Fruit fly (Drosophila melanogaster) whole organism, embryonic: ENCODE measurements around the gene SmydA-9.

Source experiments
- Asciz ChIP-seq: fragments of 200-800 bp; sonication (Bioruptor generic); optimal IDR thresholded peaks from 2 replicates; lab custom pipeline; 2017; ENCODE audit warnings: missing biosample characterization, mild to moderate bottlenecking, missing genetic modification characterization, missing genetic modification reagents
- CG10366 ChIP-seq: fragments of 200-800 bp; sonication (Bioruptor generic); IDR thresholded peaks from 2 replicates; pipeline ENCODE4 v1.3.6; 2022; ENCODE audit warnings: missing biosample characterization, missing genetic modification characterization
- CG10431 ChIP-seq: fragments of 200-800 bp; sonication (Bioruptor generic); optimal IDR thresholded peaks from 3 replicates; lab custom pipeline; 2018; ENCODE audit warnings: missing biosample characterization, mild to moderate bottlenecking, missing genetic modification characterization
- CG10654 ChIP-seq: fragments of 200-800 bp; sonication (Bioruptor generic); optimal IDR thresholded peaks from 2 replicates; lab custom pipeline; 2016; ENCODE audit warnings: missing biosample characterization, missing genetic modification characterization
- CG12071 ChIP-seq: fragments of 200-800 bp; sonication (Bioruptor generic); optimal IDR thresholded peaks from 3 replicates; lab custom pipeline; 2018; ENCODE audit warnings: missing biosample characterization, mild to moderate bottlenecking, missing genetic modification characterization
- CG12942 ChIP-seq: fragments of 200-800 bp; sonication (Bioruptor generic); optimal IDR thresholded peaks from 3 replicates; lab custom pipeline; 2016; ENCODE audit warnings: missing biosample characterization, missing genetic modification characterization
- CG13424 ChIP-seq: fragments of 200-800 bp; sonication (Bioruptor generic); optimal IDR thresholded peaks from 2 replicates; lab custom pipeline; 2019; ENCODE audit warnings: missing biosample characterization, mild to moderate bottlenecking, missing genetic modification characterization, moderate library complexity
- CG13894 ChIP-seq: fragments of 200-800 bp; sonication (Bioruptor generic); optimal IDR thresholded peaks from 3 replicates; lab custom pipeline; 2018; ENCODE audit warnings: missing biosample characterization, mild to moderate bottlenecking, missing genetic modification characterization, moderate library complexity
- CG14860 ChIP-seq: fragments of 200-800 bp; sonication (Bioruptor generic); IDR thresholded peaks from 3 replicates; pipeline ENCODE4 v1.3.6; 2022; ENCODE audit warnings: missing biosample characterization, missing genetic modification characterization; ENCODE audit not compliant: partially characterized antibody
- CG1602 ChIP-seq: fragments of 200-800 bp; sonication (Bioruptor generic); optimal IDR thresholded peaks from 3 replicates; lab custom pipeline; 2016; ENCODE audit warnings: missing biosample characterization, missing genetic modification characterization
- CG18476 ChIP-seq: fragments of 200-800 bp; sonication (Bioruptor generic); optimal IDR thresholded peaks from 2 replicates; lab custom pipeline; 2016; ENCODE audit warnings: missing biosample characterization, mild to moderate bottlenecking, missing genetic modification characterization
- CG18764 ChIP-seq: fragments of 200-800 bp; sonication (Bioruptor generic); optimal IDR thresholded peaks from 3 replicates; lab custom pipeline; 2016; ENCODE audit warnings: missing biosample characterization, missing genetic modification characterization
- CG2712 ChIP-seq: fragments of 200-800 bp; optimal IDR thresholded peaks from 3 replicates; lab custom pipeline; 2019; ENCODE audit warnings: missing biosample characterization, mild to moderate bottlenecking, missing genetic modification characterization, moderate library complexity
- CG32532 ChIP-seq: fragments of 200-800 bp; sonication (Bioruptor generic); IDR thresholded peaks from 2 replicates; pipeline ENCODE4 v1.3.6; 2022; ENCODE audit warnings: missing biosample characterization, missing genetic modification characterization
- CG4328 ChIP-seq: fragments of 200-800 bp; sonication (Bioruptor generic); optimal IDR thresholded peaks from 3 replicates; lab custom pipeline; 2017; ENCODE audit warnings: missing biosample characterization, missing genetic modification reagents, missing genetic modification characterization
- CG43689 ChIP-seq: fragments of 200-800 bp; sonication (Bioruptor generic); IDR thresholded peaks from 2 replicates; pipeline ENCODE4 v1.3.6; 2022; ENCODE audit warnings: missing biosample characterization, missing genetic modification characterization
- CG5953 ChIP-seq: fragments of 200-800 bp; sonication (Bioruptor generic); IDR thresholded peaks from 2 replicates; pipeline ENCODE4 v1.3.6; 2022; ENCODE audit warnings: missing biosample characterization, missing genetic modification characterization
- CG6683 ChIP-seq: fragments of 200-800 bp; sonication (Bioruptor generic); optimal IDR thresholded peaks from 2 replicates; lab custom pipeline; 2017; ENCODE audit warnings: missing biosample characterization, mild to moderate bottlenecking, missing genetic modification characterization, missing genetic modification reagents
- CG7556 ChIP-seq: fragments of 200-800 bp; sonication (Bioruptor generic); optimal IDR thresholded peaks from 2 replicates; lab custom pipeline; 2017; ENCODE audit warnings: missing biosample characterization, mild to moderate bottlenecking, missing genetic modification characterization
- CG8089 ChIP-seq: fragments of 200-800 bp; sonication (Bioruptor generic); optimal IDR thresholded peaks from 3 replicates; lab custom pipeline; 2016; ENCODE audit warnings: missing biosample characterization, missing genetic modification characterization
- CoRest ChIP-seq: fragments of 200-800 bp; sonication (Bioruptor generic); optimal IDR thresholded peaks from 3 replicates; lab custom pipeline; 2018; ENCODE audit warnings: missing biosample characterization, mild to moderate bottlenecking, missing genetic modification characterization, moderate library complexity
- H15 ChIP-seq: fragments of 200-800 bp; sonication (Bioruptor generic); IDR thresholded peaks from 3 replicates; pipeline ENCODE4 v1.3.6; 2022; ENCODE audit warnings: missing biosample characterization, missing genetic modification characterization
- H2.0 ChIP-seq: fragments of 200-800 bp; sonication (Bioruptor generic); IDR thresholded peaks from 2 replicates; pipeline ENCODE4 v1.3.6; 2022; ENCODE audit warnings: missing biosample characterization, missing genetic modification characterization
- HHEX ChIP-seq: fragments of 200-800 bp; sonication (Bioruptor generic); optimal IDR thresholded peaks from 3 replicates; lab custom pipeline; 2017; ENCODE audit warnings: missing biosample characterization, mild to moderate bottlenecking, missing genetic modification characterization, missing genetic modification reagents
- HLHmδ ChIP-seq: fragments of 200-800 bp; sonication (Bioruptor generic); optimal IDR thresholded peaks from 2 replicates; lab custom pipeline; 2018; ENCODE audit warnings: missing biosample characterization, mild to moderate bottlenecking, missing genetic modification characterization, moderate library complexity
- Hand ChIP-seq: fragments of 200-800 bp; sonication (Bioruptor generic); optimal IDR thresholded peaks from 2 replicates; lab custom pipeline; 2017; ENCODE audit warnings: mild to moderate bottlenecking, missing biosample characterization, missing genetic modification reagents, missing genetic modification characterization
- Hr3 ChIP-seq: fragments of 200-800 bp; sonication (Bioruptor generic); optimal IDR thresholded peaks from 3 replicates; lab custom pipeline; 2016; ENCODE audit warnings: missing biosample characterization, missing genetic modification characterization
- MTF-1 ChIP-seq: fragments of 200-800 bp; sonication (Bioruptor generic); optimal IDR thresholded peaks from 2 replicates; lab custom pipeline; 2018; ENCODE audit warnings: missing biosample characterization, mild to moderate bottlenecking, missing genetic modification characterization, borderline replicate concordance
- NC2β ChIP-seq: fragments of 200-800 bp; sonication (Bioruptor generic); optimal IDR thresholded peaks from 2 replicates; lab custom pipeline; 2016; ENCODE audit warnings: missing biosample characterization, missing genetic modification characterization
- NfI ChIP-seq: fragments of 200-800 bp; sonication (Bioruptor generic); optimal IDR thresholded peaks from 3 replicates; lab custom pipeline; 2018; ENCODE audit warnings: missing biosample characterization, mild to moderate bottlenecking, missing genetic modification characterization, moderate library complexity
- Pdp1 ChIP-seq, 2 experiments: fragments of 200-800 bp; sonication (Bioruptor generic); optimal IDR thresholded peaks; 3 replicates each; lab custom pipeline; 2016; ENCODE audit warnings: missing biosample characterization in 2 of 2, missing genetic modification characterization in 2 of 2, mild to moderate bottlenecking in 1 of 2, moderate library complexity in 1 of 2
- Sox100B ChIP-seq: fragments of 200-800 bp; sonication (Bioruptor generic); optimal IDR thresholded peaks from 3 replicates; lab custom pipeline; 2018; ENCODE audit warnings: missing biosample characterization, mild to moderate bottlenecking, missing genetic modification characterization
- Spps ChIP-seq: fragments of 200-800 bp; sonication (Bioruptor generic); optimal IDR thresholded peaks from 2 replicates; lab custom pipeline; 2018; ENCODE audit warnings: missing biosample characterization, mild to moderate bottlenecking, missing genetic modification characterization
- al ChIP-seq: fragments of 200-800 bp; sonication (Bioruptor generic); IDR thresholded peaks from 2 replicates; pipeline ENCODE4 v1.3.6; 2022; ENCODE audit warnings: missing biosample characterization, missing genetic modification characterization
- aop ChIP-seq: fragments of 200-800 bp; sonication (Bioruptor generic); IDR thresholded peaks from 2 replicates; pipeline ENCODE4 v1.3.6; 2022; ENCODE audit warnings: missing biosample characterization, missing genetic modification characterization
- ash1 ChIP-seq: fragments of 200-800 bp; sonication (Bioruptor generic); optimal IDR thresholded peaks from 2 replicates; lab custom pipeline; 2018; ENCODE audit warnings: missing biosample characterization, mild to moderate bottlenecking, missing genetic modification characterization
- bigmax ChIP-seq: fragments of 200-800 bp; sonication (Bioruptor generic); optimal IDR thresholded peaks from 2 replicates; lab custom pipeline; 2018; ENCODE audit warnings: missing biosample characterization, mild to moderate bottlenecking, missing genetic modification characterization
- bsh ChIP-seq, 2 experiments: fragments of 200-800 bp; sonication (Bioruptor generic); optimal IDR thresholded peaks; 2 replicates each; lab custom pipeline; 2017 to 2018; ENCODE audit warnings: mild to moderate bottlenecking in 2 of 2, missing biosample characterization in 2 of 2, missing genetic modification characterization in 2 of 2, moderate library complexity in 1 of 2
- cwo ChIP-seq: fragments of 200-800 bp; sonication (Bioruptor generic); optimal IDR thresholded peaks from 3 replicates; lab custom pipeline; 2017; ENCODE audit warnings: missing biosample characterization, missing genetic modification characterization, mild to moderate bottlenecking, moderate library complexity, missing genetic modification reagents
- dm ChIP-seq: fragments of 200-800 bp; sonication (Bioruptor generic); optimal IDR thresholded peaks from 3 replicates; lab custom pipeline; 2016; ENCODE audit warnings: missing biosample characterization, missing genetic modification characterization
- inv ChIP-seq: fragments of 200-800 bp; sonication (Bioruptor generic); IDR thresholded peaks from 2 replicates; pipeline ENCODE4 v1.3.6; 2022; ENCODE audit warnings: missing biosample characterization, missing genetic modification characterization; ENCODE audit not compliant: partially characterized antibody
- mam ChIP-seq: fragments of 200-800 bp; sonication (Bioruptor generic); optimal IDR thresholded peaks from 3 replicates; lab custom pipeline; 2016; ENCODE audit warnings: missing biosample characterization, missing genetic modification characterization
- rib ChIP-seq: fragments of 200-800 bp; sonication (Bioruptor generic); IDR thresholded peaks from 2 replicates; pipeline ENCODE4 v1.3.6; 2022; ENCODE audit warnings: missing biosample characterization, missing genetic modification characterization
- slou ChIP-seq: fragments of 200-800 bp; sonication (Bioruptor generic); optimal IDR thresholded peaks from 3 replicates; lab custom pipeline; 2016; ENCODE audit warnings: missing biosample characterization, missing genetic modification characterization
- sqz ChIP-seq: fragments of 200-800 bp; sonication (Bioruptor generic); optimal IDR thresholded peaks from 3 replicates; lab custom pipeline; 2018; ENCODE audit warnings: missing biosample characterization, mild to moderate bottlenecking, missing genetic modification characterization
- tin ChIP-seq: fragments of 200-800 bp; sonication (Bioruptor generic); optimal IDR thresholded peaks from 3 replicates; lab custom pipeline; 2016; ENCODE audit warnings: missing biosample characterization, missing genetic modification characterization
- tup ChIP-seq: fragments of 200-800 bp; sonication (Bioruptor generic); optimal IDR thresholded peaks from 2 replicates; lab custom pipeline; 2016; ENCODE audit warnings: missing biosample characterization, mild to moderate bottlenecking, missing genetic modification characterization, moderate library complexity
- vfl ChIP-seq: fragments of 200-800 bp; sonication (Bioruptor generic); optimal IDR thresholded peaks from 2 replicates; lab custom pipeline; 2016; ENCODE audit warnings: missing biosample characterization, missing genetic modification characterization
- vnd ChIP-seq: fragments of 200-800 bp; sonication (Bioruptor generic); IDR thresholded peaks from 3 replicates; pipeline ENCODE4 v1.3.6; 2022; ENCODE audit warnings: missing biosample characterization, missing genetic modification characterization; ENCODE audit not compliant: partially characterized antibody
- zen2 ChIP-seq: fragments of 200-800 bp; sonication (Bioruptor generic); IDR thresholded peaks from 3 replicates; pipeline ENCODE4 v1.3.6; 2022; ENCODE audit warnings: missing biosample characterization, missing genetic modification characterization; ENCODE audit not compliant: partially characterized antibody

The SmydA-9 gene

DNA sequence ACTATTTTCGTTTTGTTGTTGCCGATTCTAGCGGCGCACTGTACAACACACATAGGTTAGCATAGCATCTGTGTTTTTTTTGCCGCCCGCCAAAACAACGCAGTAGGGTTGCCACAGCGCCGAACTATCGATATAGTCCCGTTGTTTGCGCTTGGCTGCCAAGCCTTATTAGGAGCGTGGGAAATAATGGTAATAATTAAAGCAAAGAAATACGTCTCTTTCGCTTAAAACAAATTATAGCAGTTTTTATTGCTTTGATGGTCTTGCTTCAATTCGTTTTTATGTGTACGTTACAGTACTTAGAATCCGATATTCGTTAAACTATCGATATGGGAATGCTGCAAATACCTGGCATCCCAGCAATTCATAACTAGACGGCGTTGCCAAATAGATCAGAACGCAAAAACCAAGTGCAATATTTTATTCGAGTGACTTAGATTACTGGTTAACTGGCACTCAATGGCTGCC lies 32.8 kb upstream of the SmydA-9 start, which contains the start of the genes mxc and Larp7 (continued):
- TF ChIP-seq CG32532 (GFP tag; lab: Robert Waterston, UW): peak; percentile 64; the same call in 1 of the 2 replicates
- TF ChIP-seq inv (GFP tag; lab: Robert Waterston, UW): peak; percentile 88
- TF ChIP-seq HHEX (GFP tag; lab: Kevin White, UChicago): no peak
- TF ChIP-seq CG10654 (GFP tag; lab: Kevin White, UChicago): peak; percentile 41
- no peak for TF ChIP-seq Spps (tag; lab: Kevin White, UChicago)
- no peak for TF ChIP-seq CG7556 (GFP tag; lab: Kevin White, UChicago)
- TF ChIP-seq CG5953 (GFP tag; lab: Robert Waterston, UW): no peak
- peak; percentile 47 for TF ChIP-seq vfl (GFP tag; lab: Kevin White, UChicago)
- peak; percentile 4 for TF ChIP-seq tup
- peak; percentile 25 for TF ChIP-seq CG12942
- TF ChIP-seq cwo (GFP tag; lab: Kevin White, UChicago): no peak
- TF ChIP-seq CG13424 (tag; lab: Kevin White, UChicago): peak; percentile 72
- TF ChIP-seq MTF-1: no peak
- TF ChIP-seq CG43689 (GFP tag; lab: Robert Waterston, UW): no peak
- peak; percentile 63 for TF ChIP-seq tin (GFP tag; lab: Kevin White, UChicago)
- peak; percentile 36 for TF ChIP-seq NC2β (GFP tag; lab: Kevin White, UChicago)
- TF ChIP-seq Pdp1 (GFP tag; optimal IDR thresholded peaks at IDR 0.05; lab: Kevin White, UChicago): peak; percentile 64 to 73
- no peak for TF ChIP-seq Hand
- no peak for TF ChIP-seq HLHmδ (GFP tag; lab: Kevin White, UChicago)
- no peak for TF ChIP-seq H15 (GFP tag; lab: Robert Waterston, UW)
- TF ChIP-seq CG12071 (GFP tag; lab: Kevin White, UChicago): no peak
- TF ChIP-seq mam: peak; percentile 69
- peak; percentile 87 for TF ChIP-seq vnd (GFP tag; lab: Robert Waterston, UW)
- TF ChIP-seq CG2712 (tag; lab: Kevin White, UChicago): peak; percentile 64
- peak; percentile 44 for TF ChIP-seq al (GFP tag; lab: Robert Waterston, UW)
- TF ChIP-seq CG14860: peak; percentile 80
- peak; percentile 76 for TF ChIP-seq dm
- TF ChIP-seq CG6683 (GFP tag; lab: Kevin White, UChicago): no peak
- no peak for TF ChIP-seq CG13894
- TF ChIP-seq CG18764: peak; percentile 5
- TF ChIP-seq CoRest: peak; percentile 79
- peak; percentile 38; the same call in 1 of the 2 replicates for TF ChIP-seq rib (GFP tag; lab: Robert Waterston, UW)
- no peak for TF ChIP-seq ash1 (GFP tag; lab: Kevin White, UChicago)
- TF ChIP-seq Hr3 (GFP tag; lab: Kevin White, UChicago): peak; percentile 67
- no peak for TF ChIP-seq CG10431 (GFP tag; lab: Kevin White, UChicago)
- peak; percentile 38; the same call in 1 of the 2 replicates for TF ChIP-seq CG10366
- no peak for TF ChIP-seq H2.0 (GFP tag; lab: Robert Waterston, UW)
- TF ChIP-seq CG8089 (GFP tag; lab: Kevin White, UChicago): peak; percentile 42
- TF ChIP-seq CG18476 (GFP tag; lab: Kevin White, UChicago): peak; percentile 27
- peak; percentile 34 for TF ChIP-seq CG1602 (GFP tag; lab: Kevin White, UChicago)
- peak; percentile 60 for TF ChIP-seq NfI (GFP tag; lab: Kevin White, UChicago)
- no peak for TF ChIP-seq slou
- peak in 1 of 2 experiments; percentile 36 for TF ChIP-seq bsh (GFP tag; optimal IDR thresholded peaks at IDR 0.05; lab: Kevin White, UChicago)
- no peak for TF ChIP-seq Asciz (GFP tag; lab: Kevin White, UChicago)
- TF ChIP-seq Sox100B: no peak
- TF ChIP-seq CG4328: no peak
- no peak for TF ChIP-seq aop (GFP tag; lab: Robert Waterston, UW)
- TF ChIP-seq sqz (GFP tag; lab: Kevin White, UChicago): no peak
- TF ChIP-seq bigmax (GFP tag; lab: Kevin White, UChicago): peak; percentile 49
- peak; percentile 67; the same call in 1 of the 3 replicates for TF ChIP-seq zen2 (GFP tag; lab: Robert Waterston, UW)
